Fruit fly (Drosophila melanogaster) whole organism, embryonic: Measurements from ENCODE around the gene ND-B18.

Experiments
- Aef1 ChIP-seq: fragments of 200-800 bp; sonication (Bioruptor generic); IDR thresholded peaks from 3 replicates; pipeline ENCODE4 v1.3.6; 2022; ENCODE audit warnings: missing biosample characterization, missing genetic modification characterization
- CG10274 ChIP-seq: fragments of 200-800 bp; sonication (Bioruptor generic); optimal IDR thresholded peaks from 3 replicates; lab custom pipeline; 2017; ENCODE audit warnings: missing biosample characterization, mild to moderate bottlenecking, missing genetic modification characterization
- CG10979 ChIP-seq: fragments of 200-800 bp; sonication (Bioruptor generic); optimal IDR thresholded peaks from 2 replicates; lab custom pipeline; 2018; ENCODE audit warnings: missing biosample characterization, mild to moderate bottlenecking, missing genetic modification characterization, moderate library complexity
- CG12299 ChIP-seq: fragments of 200-800 bp; sonication (Bioruptor generic); optimal IDR thresholded peaks from 2 replicates; lab custom pipeline; 2018; ENCODE audit warnings: missing biosample characterization, mild to moderate bottlenecking, missing genetic modification characterization
- CG12659 ChIP-seq: fragments of 200-800 bp; sonication (Bioruptor generic); optimal IDR thresholded peaks from 3 replicates; lab custom pipeline; 2017; ENCODE audit warnings: mild to moderate bottlenecking, missing biosample characterization, missing genetic modification reagents, missing genetic modification characterization
- CG14050 ChIP-seq: fragments of 200-800 bp; sonication (Bioruptor generic); IDR thresholded peaks from 3 replicates; pipeline ENCODE4 v1.3.6; 2022; ENCODE audit warnings: missing biosample characterization, missing genetic modification characterization
- CG15073 ChIP-seq: fragments of 200-800 bp; sonication (Bioruptor generic); optimal IDR thresholded peaks from 2 replicates; lab custom pipeline; 2016; ENCODE audit warnings: missing biosample characterization, missing genetic modification characterization
- CG17568 ChIP-seq: fragments of 200-800 bp; sonication (Bioruptor generic); optimal IDR thresholded peaks from 2 replicates; lab custom pipeline; 2018; ENCODE audit warnings: missing biosample characterization, mild to moderate bottlenecking, missing genetic modification characterization, moderate library complexity
- CG18011 ChIP-seq: fragments of 200-800 bp; sonication (Bioruptor generic); optimal IDR thresholded peaks from 2 replicates; lab custom pipeline; 2017; ENCODE audit warnings: missing biosample characterization, missing genetic modification characterization, mild to moderate bottlenecking, moderate library complexity, missing genotype
- CG18262 ChIP-seq: fragments of 200-800 bp; optimal IDR thresholded peaks from 3 replicates; lab custom pipeline; 2019; ENCODE audit warnings: missing biosample characterization, mild to moderate bottlenecking, missing genetic modification characterization, moderate library complexity
- CG2199 ChIP-seq: fragments of 200-800 bp; sonication (Bioruptor generic); IDR thresholded peaks from 3 replicates; pipeline ENCODE4 v1.3.6; 2022; ENCODE audit warnings: missing biosample characterization, missing genetic modification characterization
- CG2202 ChIP-seq: fragments of 200-800 bp; sonication (Bioruptor generic); optimal IDR thresholded peaks from 2 replicates; lab custom pipeline; 2018; ENCODE audit warnings: missing biosample characterization, mild to moderate bottlenecking, missing genetic modification characterization
- CG3065 ChIP-seq: fragments of 200-800 bp; sonication (Bioruptor generic); optimal IDR thresholded peaks from 2 replicates; lab custom pipeline; 2016; ENCODE audit warnings: missing biosample characterization, missing genetic modification characterization
- CG33213 ChIP-seq: fragments of 200-800 bp; sonication (Bioruptor generic); optimal IDR thresholded peaks from 3 replicates; lab custom pipeline; 2016; ENCODE audit warnings: missing biosample characterization, missing genetic modification characterization
- CG34422 ChIP-seq: fragments of 200-800 bp; sonication (Bioruptor generic); IDR thresholded peaks from 3 replicates; pipeline ENCODE4 v1.3.6; 2022; ENCODE audit warnings: missing biosample characterization, missing genetic modification characterization
- CG4730 ChIP-seq: fragments of 200-800 bp; sonication (Bioruptor generic); IDR thresholded peaks from 2 replicates; pipeline ENCODE4 v1.3.6; 2022; ENCODE audit warnings: missing biosample characterization, missing genetic modification characterization
- CG4820 ChIP-seq: fragments of 200-800 bp; sonication (Bioruptor generic); optimal IDR thresholded peaks from 3 replicates; lab custom pipeline; 2016; ENCODE audit warnings: missing biosample characterization, missing genetic modification characterization
- CG5953 ChIP-seq: fragments of 200-800 bp; sonication (Bioruptor generic); IDR thresholded peaks from 2 replicates; pipeline ENCODE4 v1.3.6; 2022; ENCODE audit warnings: missing biosample characterization, missing genetic modification characterization
- CG7963 ChIP-seq: fragments of 200-800 bp; sonication (Bioruptor generic); IDR thresholded peaks from 3 replicates; pipeline ENCODE4 v1.3.6; 2022; ENCODE audit warnings: missing biosample characterization, missing genetic modification characterization; ENCODE audit not compliant: partially characterized antibody
- CG7987 ChIP-seq: fragments of 200-800 bp; sonication (Bioruptor generic); optimal IDR thresholded peaks from 2 replicates; lab custom pipeline; 2018; ENCODE audit warnings: missing biosample characterization, mild to moderate bottlenecking, missing genetic modification characterization, moderate library complexity
- CG8290 ChIP-seq, 3 experiments: fragments of 200-800 bp; sonication (Bioruptor generic); optimal IDR thresholded peaks; 2 replicates each; lab custom pipeline; 2016 to 2019; ENCODE audit warnings: missing biosample characterization in 3 of 3, missing genetic modification characterization in 3 of 3, mild to moderate bottlenecking in 2 of 3, moderate library complexity in 1 of 3
- CrebB ChIP-seq: fragments of 200-800 bp; sonication (Bioruptor generic); optimal IDR thresholded peaks from 3 replicates; lab custom pipeline; 2018; ENCODE audit warnings: missing biosample characterization, mild to moderate bottlenecking, missing genetic modification characterization
- Dip3 ChIP-seq: fragments of 200-800 bp; sonication (Bioruptor generic); optimal IDR thresholded peaks from 3 replicates; lab custom pipeline; 2016; ENCODE audit warnings: missing biosample characterization, missing genetic modification characterization
- GATAe ChIP-seq: fragments of 200-800 bp; sonication (Bioruptor generic); conservative IDR thresholded peaks from 2 replicates; pipeline ENCODE4 v1.3.6; 2022; ENCODE audit warnings: missing biosample characterization, missing genetic modification characterization
- HLHmδ ChIP-seq: fragments of 200-800 bp; sonication (Bioruptor generic); optimal IDR thresholded peaks from 2 replicates; lab custom pipeline; 2018; ENCODE audit warnings: missing biosample characterization, mild to moderate bottlenecking, missing genetic modification characterization, moderate library complexity
- Hr78 ChIP-seq, 2 experiments: fragments of 200-800 bp in 1 of 2; fragments of >200 bp in 1 of 2; sonication (Bioruptor generic) in 1 of 2; optimal IDR thresholded peaks; 2 replicates each; lab custom pipeline; 2017 to 2019; ENCODE audit warnings: missing biosample characterization in 2 of 2, missing genetic modification characterization in 2 of 2, mild to moderate bottlenecking in 1 of 2, moderate library complexity in 1 of 2
- NFAT ChIP-seq: fragments of 200-800 bp; sonication (Bioruptor generic); IDR thresholded peaks from 2 replicates; pipeline ENCODE4 v1.3.6; 2022; ENCODE audit warnings: missing biosample characterization, missing genetic modification characterization
- Opbp ChIP-seq: fragments of 200-800 bp; sonication (Bioruptor generic); IDR thresholded peaks from 3 replicates; pipeline ENCODE4 v1.3.6; 2022; ENCODE audit warnings: missing biosample characterization, missing genetic modification characterization; ENCODE audit not compliant: partially characterized antibody
- Stat92E ChIP-seq, 3 experiments: fragments of >200 bp in 2 of 3; fragments of 200-800 bp in 1 of 3; sonication (Bioruptor generic) in 1 of 3; optimal IDR thresholded peaks; 2 replicates each; lab custom pipeline; 2017 to 2019; ENCODE audit warnings: missing biosample characterization in 3 of 3, missing genetic modification characterization in 3 of 3, mild to moderate bottlenecking in 1 of 3, moderate library complexity in 1 of 3
- Usf ChIP-seq: fragments of 200-800 bp; sonication (Bioruptor generic); optimal IDR thresholded peaks from 2 replicates; lab custom pipeline; 2017; ENCODE audit warnings: missing genotype, missing biosample characterization, missing genetic modification characterization
- cg ChIP-seq: fragments of 200-800 bp; sonication (Bioruptor generic); optimal IDR thresholded peaks from 3 replicates; lab custom pipeline; 2019; ENCODE audit warnings: missing biosample characterization, mild to moderate bottlenecking, missing genetic modification characterization, moderate library complexity
- dmrt99B ChIP-seq: fragments of 200-800 bp; sonication (Bioruptor generic); optimal IDR thresholded peaks from 2 replicates; lab custom pipeline; 2018; ENCODE audit warnings: missing biosample characterization, mild to moderate bottlenecking, missing genetic modification characterization, moderate library complexity
- esg ChIP-seq: fragments of 200-800 bp; sonication (Bioruptor generic); conservative IDR thresholded peaks from 2 replicates; pipeline ENCODE4 v1.3.6; 2022; ENCODE audit warnings: missing biosample characterization, missing genetic modification characterization
- gcm2 ChIP-seq: fragments of 200-800 bp; sonication (Bioruptor generic); optimal IDR thresholded peaks from 2 replicates; lab custom pipeline; 2016; ENCODE audit warnings: missing biosample characterization, missing genetic modification characterization
- gt ChIP-seq: fragments of 200-800 bp; sonication (Bioruptor generic); IDR thresholded peaks from 2 replicates; pipeline ENCODE4 v1.3.6; 2022; ENCODE audit warnings: missing biosample characterization, missing genetic modification characterization
- insv ChIP-seq, 2 experiments: fragments of 200-800 bp; sonication (Bioruptor generic); optimal IDR thresholded peaks; 3 replicates each; lab custom pipeline; 2016 to 2018; ENCODE audit warnings: missing biosample characterization in 2 of 2, missing genetic modification characterization in 2 of 2
- kah ChIP-seq: fragments of 200-800 bp; sonication (Bioruptor generic); optimal IDR thresholded peaks from 2 replicates; lab custom pipeline; 2018; ENCODE audit warnings: missing biosample characterization, mild to moderate bottlenecking, missing genetic modification characterization
- ken ChIP-seq: fragments of 200-800 bp; sonication (Bioruptor generic); IDR thresholded peaks from 3 replicates; pipeline ENCODE4 v1.3.6; 2022; ENCODE audit warnings: missing biosample characterization, missing genetic modification characterization
- nerfin-2 ChIP-seq: fragments of 200-800 bp; sonication (Bioruptor generic); IDR thresholded peaks from 2 replicates; pipeline ENCODE4 v1.3.6; 2022; ENCODE audit warnings: missing biosample characterization, missing genetic modification characterization; ENCODE audit not compliant: partially characterized antibody
- pita ChIP-seq: fragments of 200-800 bp; sonication (Bioruptor generic); optimal IDR thresholded peaks from 2 replicates; lab custom pipeline; 2017; ENCODE audit warnings: missing biosample characterization, mild to moderate bottlenecking, missing genetic modification characterization
- sd ChIP-seq: fragments of 200-800 bp; sonication (Bioruptor generic); optimal IDR thresholded peaks from 3 replicates; lab custom pipeline; 2018; ENCODE audit warnings: missing biosample characterization, mild to moderate bottlenecking, missing genetic modification characterization, moderate library complexity
- sr ChIP-seq: fragments of 200-800 bp; sonication (Bioruptor generic); IDR thresholded peaks from 3 replicates; pipeline ENCODE4 v1.3.6; 2022; ENCODE audit warnings: missing biosample characterization, missing genetic modification characterization
- tap ChIP-seq: fragments of 200-800 bp; optimal IDR thresholded peaks from 3 replicates; lab custom pipeline; 2019; ENCODE audit warnings: missing biosample characterization, mild to moderate bottlenecking, missing genetic modification characterization, moderate library complexity
- tll ChIP-seq, 2 experiments: fragments of 200-800 bp in 1 of 2; fragments of >200 bp in 1 of 2; sonication (Bioruptor generic) in 1 of 2; optimal IDR thresholded peaks; 2 replicates each; lab custom pipeline; 2017 to 2019; ENCODE audit warnings: missing biosample characterization in 2 of 2, missing genetic modification characterization in 2 of 2, mild to moderate bottlenecking in 1 of 2, moderate library complexity in 1 of 2
- tup ChIP-seq: fragments of 200-800 bp; sonication (Bioruptor generic); optimal IDR thresholded peaks from 2 replicates; lab custom pipeline; 2016; ENCODE audit warnings: missing biosample characterization, mild to moderate bottlenecking, missing genetic modification characterization, moderate library complexity
- usp ChIP-seq: fragments of >200 bp; optimal IDR thresholded peaks from 2 replicates; lab custom pipeline; 2017; ENCODE audit warnings: missing biosample characterization, missing genetic modification characterization
- wek ChIP-seq: fragments of 200-800 bp; sonication (Bioruptor generic); optimal IDR thresholded peaks from 3 replicates; lab custom pipeline; 2018; ENCODE audit warnings: missing biosample characterization, mild to moderate bottlenecking, missing genetic modification characterization, moderate library complexity
- yki ChIP-seq: fragments of >200 bp; optimal IDR thresholded peaks from 3 replicates; lab custom pipeline; 2018

Gene ND-B18

dm6 chrX:15084580-15085138, 21.1 kb downstream of the ND-B18 start, which contains the start of gene Cox17 (continued):
- TF ChIP-seq HLHmδ (no peak), CG34422 (GFP tag; lab: Robert Waterston, UW) (peak; percentile 49; the same call in 2 of the 3 replicates), CG4730 (GFP tag; lab: Robert Waterston, UW) (no peak; the same call in none of the 2 replicates), CG12659 (GFP tag; lab: Kevin White, UChicago) (peak; percentile 89), CG14050 (GFP tag; lab: Robert Waterston, UW) (peak; percentile 45; the same call in 2 of the 3 replicates), usp (GFP tag; lab: Kevin White, UChicago) (no peak), esg (GFP tag; lab: Robert Waterston, UW) (peak; percentile 61), CG2202 (peak; percentile 32), Usf (GFP tag; lab: Kevin White, UChicago) (peak; percentile 69), sd (tag; lab: Kevin White, UChicago) (peak; percentile 63), cg (GFP tag; lab: Kevin White, UChicago) (no peak), tup (GFP tag; lab: Kevin White, UChicago) (peak; percentile 23), ken (GFP tag; lab: Robert Waterston, UW) (peak; percentile 69; the same call in 2 of the 3 replicates), tap (tag; lab: Kevin White, UChicago) (peak; percentile 62), nerfin-2 (GFP tag; lab: Robert Waterston, UW) (0 out of 2 replicates have a peak, but pooled peaks have one; percentile 45), CG33213 (GFP tag; lab: Kevin White, UChicago) (peak; percentile 16), CG12299 (tag; lab: Kevin White, UChicago) (peak; percentile 48), GATAe (GFP tag; lab: Robert Waterston, UW) (peak; percentile 28; the same call in 1 of the 2 replicates), CG10274 (peak; percentile 55), Aef1 (GFP tag; lab: Robert Waterston, UW) (peak; percentile 69), CG4820 (GFP tag; lab: Kevin White, UChicago) (peak; percentile 74), Opbp (GFP tag; lab: Robert Waterston, UW) (peak; percentile 56; the same call in 2 of the 3 replicates), gt (GFP tag; lab: Robert Waterston, UW) (no peak; the same call in 1 of the 2 replicates), Dip3 (GFP tag; lab: Kevin White, UChicago) (peak; percentile 49), insv (GFP tag; optimal IDR thresholded peaks at IDR 0.05; lab: Kevin White, UChicago) (peak in 1 of 2 experiments; percentile 53), CG15073 (peak; percentile 18), CG7987 (no peak), wek (GFP tag; lab: Kevin White, UChicago) (no peak), CG10979 (tag; lab: Kevin White, UChicago) (peak; percentile 79), CG3065 (GFP tag; lab: Kevin White, UChicago) (peak; percentile 60), CG18011 (GFP tag; lab: Kevin White, UChicago) (peak; percentile 57), gcm2 (GFP tag; lab: Kevin White, UChicago) (peak; percentile 32), CrebB (tag; lab: Kevin White, UChicago) (peak; percentile 22), dmrt99B (peak; percentile 83), CG8290 (GFP tag; optimal IDR thresholded peaks at IDR 0.05; lab: Kevin White, UChicago) (peak; percentile 86), CG8290 (tag; optimal IDR thresholded peaks at IDR 0.05; lab: Kevin White, UChicago) (peak; percentile 64 to 78), sr (GFP tag; lab: Robert Waterston, UW) (no peak), NFAT (peak; percentile 56), pita (GFP tag; lab: Kevin White, UChicago) (no peak), yki (lab: Kevin White, UChicago) (no peak), Stat92E (GFP tag; optimal IDR thresholded peaks at IDR 0.05; lab: Kevin White, UChicago) (peak in 1 of 3 experiments; percentile 53), Hr78 (GFP tag; optimal IDR thresholded peaks at IDR 0.05; lab: Kevin White, UChicago) (peak in 1 of 2 experiments; percentile 40), CG2199 (GFP tag; lab: Robert Waterston, UW) (no peak), kah (GFP tag; lab: Kevin White, UChicago) (peak; percentile 45), CG18262 (peak; percentile 86), CG17568 (GFP tag; lab: Kevin White, UChicago) (peak; percentile 56), tll (GFP tag; optimal IDR thresholded peaks at IDR 0.05; lab: Kevin White, UChicago) (peak in 1 of 2 experiments; percentile 51), CG5953 (GFP tag; lab: Robert Waterston, UW) (no peak), CG7963 (GFP tag; lab: Robert Waterston, UW) (peak; percentile 47; the same call in 1 of the 3 replicates)
